Worm (Caenorhabditis elegans) whole organism, mixed stage, embryonic: Measurements from ENCODE around the gene str-28.

Experiments
- bed-3 ChIP-seq: fragments of 200-800 bp; sonication (Bioruptor generic); optimal IDR thresholded peaks from 3 replicates; lab custom pipeline; 2018; ENCODE audit warnings: mild to moderate bottlenecking, missing genetic modification characterization, moderate library complexity, missing compliant biosample characterization
- drap-1 ChIP-seq: fragments of 200-800 bp; sonication (Bioruptor generic); optimal IDR thresholded peaks from 3 replicates; lab custom pipeline; 2018; ENCODE audit warnings: mild to moderate bottlenecking, missing genetic modification characterization, missing compliant biosample characterization
- elt-3 ChIP-seq: fragments of 150-350 bp; optimal IDR thresholded peaks from 2 replicates; lab custom pipeline; 2014; ENCODE audit warnings: missing biosample characterization, missing genetic modification characterization

- TF ChIP-seq elt-3 (tag; lab: Kevin White, UChicago) (no peak), bed-3 (GFP tag; lab: Kevin White, UChicago) (no peak), drap-1 (no peak)
Observed at ce11 chrV:7451421-7451820, 21.3 kb downstream of the str-28 start, which contains the start of gene try-11.
